Fruit fly (Drosophila melanogaster): ENCODE results near the gene CG2839.

DNA sequence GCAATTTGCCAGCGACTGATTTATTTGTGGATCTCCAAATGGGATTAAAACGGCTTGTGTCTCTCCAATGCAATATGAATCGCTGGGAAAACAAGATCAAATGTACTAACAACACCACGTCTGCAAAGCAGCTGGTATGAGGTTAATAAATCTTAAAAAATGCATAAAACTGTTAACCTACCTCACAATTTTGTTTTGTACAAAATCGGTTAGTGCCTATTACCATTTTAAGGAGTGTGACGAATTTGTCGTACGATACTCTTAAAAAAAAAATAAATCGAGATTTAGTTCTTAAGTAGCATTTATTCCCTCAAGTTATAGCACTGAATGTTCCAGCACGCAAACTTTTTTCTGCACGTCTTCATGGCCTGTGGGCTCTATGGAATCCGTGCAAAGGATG lies 1.1 kb upstream of the CG2839 start, which contains the start of gene lectin-21Ca:
- TF ChIP-seq CG8478 (optimal IDR thresholded peaks at IDR 0.05) (no peak), CTCF (optimal IDR thresholded peaks at IDR 0.05) (no peak)
